Worm (Caenorhabditis elegans) whole organism, mixed stage, embryonic: ENCODE measurements around the gene npr-32.

Experiments used
- M03D4.4 ChIP-seq: sonication (generic microtip); optimal IDR thresholded peaks from 2 replicates; lab custom pipeline; 2017; ENCODE audit warnings: mild to moderate bottlenecking, missing genetic modification characterization, missing compliant biosample characterization
- bed-3 ChIP-seq: fragments of 200-800 bp; sonication (Bioruptor generic); optimal IDR thresholded peaks from 3 replicates; lab custom pipeline; 2018; ENCODE audit warnings: mild to moderate bottlenecking, missing genetic modification characterization, moderate library complexity, missing compliant biosample characterization
- blmp-1 ChIP-seq: fragments of 150-350 bp; optimal IDR thresholded peaks from 2 replicates; lab custom pipeline; 2014; ENCODE audit warnings: missing biosample characterization, missing genetic modification characterization
- ceh-39 ChIP-seq: fragments of 150-350 bp; optimal IDR thresholded peaks from 2 replicates; lab custom pipeline; 2014; ENCODE audit warnings: missing biosample characterization, missing genetic modification characterization
- ceh-43 ChIP-seq: fragments of 200-800 bp; sonication (Bioruptor generic); optimal IDR thresholded peaks from 2 replicates; lab custom pipeline; 2018; ENCODE audit warnings: mild to moderate bottlenecking, missing genetic modification characterization, moderate library complexity, missing compliant biosample characterization
- ceh-83 ChIP-seq: fragments of 200-800 bp; sonication (Bioruptor generic); optimal IDR thresholded peaks from 2 replicates; lab custom pipeline; 2018; ENCODE audit warnings: mild to moderate bottlenecking, missing genetic modification characterization, missing compliant biosample characterization
- ces-1 ChIP-seq: fragments of 150-350 bp; optimal IDR thresholded peaks from 2 replicates; lab custom pipeline; 2014; ENCODE audit warnings: missing biosample characterization, missing genetic modification reagents, missing genetic modification characterization
- drap-1 ChIP-seq: fragments of 200-800 bp; sonication (Bioruptor generic); optimal IDR thresholded peaks from 3 replicates; lab custom pipeline; 2018; ENCODE audit warnings: mild to moderate bottlenecking, missing genetic modification characterization, missing compliant biosample characterization
- elt-1 ChIP-seq: sonication (generic microtip); optimal IDR thresholded peaks from 2 replicates; lab custom pipeline; 2017; ENCODE audit warnings: missing genetic modification characterization, mild to moderate bottlenecking, missing compliant biosample characterization, antibody characterized with exemption, moderate library complexity, borderline replicate concordance; ENCODE audit not compliant: insufficient read depth
- elt-3 ChIP-seq: fragments of 150-350 bp; optimal IDR thresholded peaks from 2 replicates; lab custom pipeline; 2014; ENCODE audit warnings: missing biosample characterization, missing genetic modification characterization
- flh-1 ChIP-seq: fragments of 200-800 bp; sonication (Bioruptor generic); optimal IDR thresholded peaks from 2 replicates; lab custom pipeline; 2018; ENCODE audit warnings: mild to moderate bottlenecking, missing genetic modification characterization, moderate library complexity, missing compliant biosample characterization
- ham-2 ChIP-seq: fragments of 200-800 bp; sonication (Bioruptor generic); optimal IDR thresholded peaks from 2 replicates; lab custom pipeline; 2018; ENCODE audit warnings: mild to moderate bottlenecking, missing genetic modification characterization, missing compliant biosample characterization
- lin-13 ChIP-seq: fragments of 150-350 bp; optimal IDR thresholded peaks from 2 replicates; lab custom pipeline; 2014; ENCODE audit warnings: missing biosample characterization, missing genetic modification characterization
- lin-32 ChIP-seq: fragments of 200-800 bp; sonication (Bioruptor generic); optimal IDR thresholded peaks from 2 replicates; lab custom pipeline; 2018; ENCODE audit warnings: mild to moderate bottlenecking, missing genetic modification characterization, missing compliant biosample characterization
- lsy-2 ChIP-seq: fragments of 150-350 bp; optimal IDR thresholded peaks from 2 replicates; lab custom pipeline; 2014; ENCODE audit warnings: missing biosample characterization, missing genetic modification characterization
- mab-5 ChIP-seq: fragments of 150-350 bp; optimal IDR thresholded peaks from 2 replicates; lab custom pipeline; 2014; ENCODE audit warnings: missing biosample characterization, missing genetic modification characterization
- mep-1 ChIP-seq: fragments of 150-350 bp; optimal IDR thresholded peaks from 2 replicates; lab custom pipeline; 2017; ENCODE audit warnings: missing biosample characterization, missing genetic modification reagents, missing genetic modification characterization, inconsistent platforms
- nhr-12 ChIP-seq: fragments of 150-350 bp; optimal IDR thresholded peaks from 2 replicates; lab custom pipeline; 2014; ENCODE audit warnings: missing biosample characterization, missing genetic modification characterization
- nhr-237 ChIP-seq: fragments of 150-350 bp; optimal IDR thresholded peaks from 2 replicates; lab custom pipeline; 2014; ENCODE audit warnings: missing biosample characterization, missing genetic modification characterization
- nhr-28 ChIP-seq: fragments of 150-350 bp; optimal IDR thresholded peaks from 2 replicates; lab custom pipeline; 2014; ENCODE audit warnings: missing biosample characterization, missing genetic modification characterization
- nhr-76 ChIP-seq: sonication (generic microtip); optimal IDR thresholded peaks from 2 replicates; lab custom pipeline; 2017; ENCODE audit warnings: missing biosample characterization, missing genetic modification characterization
- pha-4 ChIP-seq: fragments of 150-350 bp; optimal IDR thresholded peaks from 2 replicates; lab custom pipeline; 2018; ENCODE audit warnings: missing biosample characterization, missing genetic modification reagents, missing genetic modification characterization
- sem-2 ChIP-seq: fragments of 200-800 bp; sonication (Bioruptor generic); optimal IDR thresholded peaks from 2 replicates; lab custom pipeline; 2018; ENCODE audit warnings: mild to moderate bottlenecking, missing genetic modification characterization, missing compliant biosample characterization
- snpc-4 ChIP-seq: fragments of 150-350 bp; optimal IDR thresholded peaks from 2 replicates; lab custom pipeline; 2014; ENCODE audit warnings: missing biosample characterization, missing genetic modification characterization
- sptf-1 ChIP-seq: sonication (generic microtip); optimal IDR thresholded peaks from 2 replicates; lab custom pipeline; 2017; ENCODE audit warnings: mild to moderate bottlenecking, missing genetic modification characterization, moderate library complexity, missing compliant biosample characterization
- tbx-8 ChIP-seq: fragments of 200-800 bp; sonication (Bioruptor generic); optimal IDR thresholded peaks from 2 replicates; lab custom pipeline; 2018; ENCODE audit warnings: mild to moderate bottlenecking, missing genetic modification characterization, moderate library complexity, missing compliant biosample characterization
- unc-120 ChIP-seq: sonication (generic microtip); optimal IDR thresholded peaks from 2 replicates; lab custom pipeline; 2017; ENCODE audit warnings: missing genetic modification characterization, missing compliant biosample characterization; ENCODE audit not compliant: poor library complexity, severe bottlenecking
- unc-62 ChIP-seq: fragments of 150-350 bp; optimal IDR thresholded peaks from 2 replicates; lab custom pipeline; 2014; ENCODE audit warnings: missing biosample characterization, missing genetic modification reagents, missing genetic modification characterization
- zip-8 ChIP-seq: fragments of 150-350 bp; optimal IDR thresholded peaks from 2 replicates; lab custom pipeline; 2014; ENCODE audit warnings: missing biosample characterization, missing genetic modification characterization

Gene npr-32

ce11 chrIV:17230958-17231357, at the start of gene npr-32:
Gene npr-32 (minus strand): TSS chrIV:17231058.
- TF ChIP-seq nhr-28 (tag; lab: Kevin White, UChicago) (no peak), sptf-1 (no peak), ces-1 (GFP tag; lab: Kevin White, UChicago) (no peak), tbx-8 (no peak), ceh-43 (no peak), unc-120 (tag; lab: Kevin White, UChicago) (no peak), bed-3 (GFP tag; lab: Kevin White, UChicago) (no peak), nhr-12 (tag; lab: Kevin White, UChicago) (no peak), zip-8 (tag; lab: Kevin White, UChicago) (no peak), lin-32 (GFP tag; lab: Kevin White, UChicago) (no peak)

- no peak for TF ChIP-seq nhr-76 (tag; lab: Kevin White, UChicago)
- no peak for TF ChIP-seq pha-4 (tag; lab: Kevin White, UChicago)
- no peak for TF ChIP-seq mab-5
- no peak for TF ChIP-seq lin-32 (GFP tag; lab: Kevin White, UChicago)
- TF ChIP-seq bed-3 (GFP tag; lab: Kevin White, UChicago): no peak
- no peak for TF ChIP-seq flh-1 (GFP tag; lab: Kevin White, UChicago)
- TF ChIP-seq snpc-4 (tag; lab: Kevin White, UChicago): no peak
- TF ChIP-seq nhr-28 (tag; lab: Kevin White, UChicago): no peak
- no peak for TF ChIP-seq ceh-43
- TF ChIP-seq lin-13 (tag; lab: Kevin White, UChicago): no peak
Observed at ce11 chrIV:17280441-17280939, 49.6 kb upstream of the npr-32 start.

ce11 chrIV:17279592-17280440, 49.0 kb upstream of the npr-32 start:
- TF ChIP-seq lsy-2 (tag; lab: Kevin White, UChicago) (no peak), nhr-12 (tag; lab: Kevin White, UChicago) (no peak), snpc-4 (tag; lab: Kevin White, UChicago) (no peak), zip-8 (tag; lab: Kevin White, UChicago) (no peak), nhr-237 (no peak), drap-1 (GFP tag; lab: Kevin White, UChicago) (no peak), sptf-1 (no peak), nhr-76 (tag; lab: Kevin White, UChicago) (no peak), elt-1 (tag; lab: Kevin White, UChicago) (no peak), bed-3 (GFP tag; lab: Kevin White, UChicago) (no peak), sem-2 (no peak), ceh-43 (no peak), ham-2 (GFP tag; lab: Kevin White, UChicago) (no peak), elt-3 (tag; lab: Kevin White, UChicago) (no peak), lin-32 (GFP tag; lab: Kevin White, UChicago) (no peak), M03D4.4 (tag; lab: Kevin White, UChicago) (no peak), lin-13 (tag; lab: Kevin White, UChicago) (no peak), mep-1 (no peak), flh-1 (GFP tag; lab: Kevin White, UChicago) (no peak)

- TF ChIP-seq sem-2 (no peak), bed-3 (GFP tag; lab: Kevin White, UChicago) (no peak), nhr-28 (tag; lab: Kevin White, UChicago) (no peak), unc-62 (GFP tag; lab: Kevin White, UChicago) (no peak), lin-13 (tag; lab: Kevin White, UChicago) (no peak), mep-1 (no peak), ceh-39 (tag; lab: Kevin White, UChicago) (no peak), ham-2 (GFP tag; lab: Kevin White, UChicago) (no peak), blmp-1 (tag; lab: Kevin White, UChicago) (no peak), drap-1 (GFP tag; lab: Kevin White, UChicago) (no peak), ceh-43 (no peak), elt-1 (tag; lab: Kevin White, UChicago) (no peak), lin-32 (GFP tag; lab: Kevin White, UChicago) (no peak), sptf-1 (no peak), nhr-12 (tag; lab: Kevin White, UChicago) (no peak), ceh-83 (no peak)
Observed at ce11 chrIV:17278861-17279591, 48.2 kb upstream of the npr-32 start, which contains the start of gene hsp-1. Gene hsp-1 (plus strand): TSS chrIV:17278959.
